Fruit fly (Drosophila melanogaster): ENCODE data around the gene CG6885.
A peak's percentile ranks its signal among the peaks of the same experiment; 100 is the strongest.

The CG6885 gene

DNA sequence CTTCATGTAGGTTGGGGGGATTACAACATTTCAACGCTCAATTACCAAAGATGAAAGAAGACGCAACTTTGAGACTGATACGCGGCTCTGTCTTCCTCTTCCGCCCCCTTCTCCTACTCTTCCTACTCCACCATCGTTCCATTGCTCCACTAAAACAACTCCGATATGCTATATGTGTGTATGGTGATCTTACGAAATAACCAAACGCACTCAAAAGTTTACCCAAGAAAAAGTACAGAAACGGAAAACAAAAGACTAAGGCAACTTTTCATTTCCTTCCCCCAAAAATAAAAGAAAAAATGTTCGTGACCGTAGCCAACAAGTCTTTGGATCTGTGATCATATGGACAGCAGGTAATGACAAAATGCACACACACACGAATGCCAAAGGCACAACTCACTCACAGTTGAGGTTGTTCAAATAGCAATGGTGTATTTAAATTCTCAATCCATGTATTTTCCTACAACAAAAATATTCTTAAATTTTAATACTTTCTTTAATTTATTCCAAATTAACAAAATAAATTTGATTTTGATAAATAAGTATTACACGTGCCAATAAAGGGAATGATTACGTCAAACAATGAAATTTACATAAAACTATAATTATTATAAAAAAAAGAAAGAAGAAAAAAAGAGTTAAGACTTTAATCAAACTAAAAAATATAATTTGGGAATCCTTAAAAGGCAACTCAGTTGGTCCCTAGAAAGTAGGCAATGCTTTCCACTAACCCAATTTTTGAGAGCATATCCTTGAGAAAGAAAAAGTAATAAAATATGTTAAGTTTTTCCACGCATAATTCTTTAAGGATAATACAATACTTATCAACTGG is 23.9 kb downstream of the CG6885 start:
- TF ChIP-seq GATAd (GFP tag; optimal IDR thresholded peaks at IDR 0.05) (no peak), foxo (GFP tag; optimal IDR thresholded peaks at IDR 0.05) (peak in 1 of 2 experiments; percentile 3), Sp1 (GFP tag; optimal IDR thresholded peaks at IDR 0.05) (no peak)

DNA sequence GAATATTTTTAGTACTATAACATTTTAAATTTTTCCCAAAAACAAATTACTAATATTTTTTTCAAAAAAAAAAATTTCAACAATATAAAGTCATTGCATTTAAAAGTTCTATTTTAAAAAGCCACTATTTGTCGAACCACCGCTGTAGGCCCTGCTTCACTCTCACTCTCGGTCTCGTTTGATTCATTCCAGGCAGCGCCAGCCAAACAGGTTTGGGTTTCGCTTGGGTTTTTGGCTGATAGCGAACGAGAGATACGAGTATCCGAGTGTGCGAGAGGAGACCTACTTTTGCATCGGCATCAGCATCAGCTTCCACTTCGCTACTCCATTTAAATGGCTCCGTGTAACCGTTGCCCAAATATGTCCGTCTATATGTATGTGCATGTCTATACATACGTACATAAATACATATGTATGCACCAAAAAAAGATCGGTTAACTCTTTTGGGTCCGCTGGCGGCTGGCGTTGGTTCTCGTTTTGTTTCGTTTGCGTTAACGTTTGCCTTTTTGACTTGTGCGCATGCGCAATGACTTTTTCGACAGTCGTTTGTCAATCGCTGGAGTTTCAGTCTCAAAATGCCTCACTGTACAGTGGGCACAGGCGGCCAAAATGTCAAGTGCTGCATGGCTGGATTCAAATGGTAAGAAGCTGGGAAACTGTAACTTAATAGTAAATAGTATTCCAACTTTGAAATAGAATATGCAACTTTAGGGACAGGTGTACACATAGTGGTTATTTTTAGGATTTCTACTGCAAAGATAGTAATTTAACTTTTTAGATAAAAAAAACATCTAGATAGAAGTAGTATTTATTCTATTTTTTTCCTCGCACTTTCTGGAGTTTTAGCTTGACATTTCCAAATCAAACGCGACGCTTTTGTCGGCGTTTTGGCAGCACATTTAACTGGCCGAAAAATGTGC is 24.8 kb downstream of the CG6885 start:
- peak; percentile 50 for TF ChIP-seq fru (GFP tag; optimal IDR thresholded peaks at IDR 0.05)
- TF ChIP-seq foxo (GFP tag; optimal IDR thresholded peaks at IDR 0.05): peak in 1 of 2 experiments; percentile 43
- no peak for TF ChIP-seq woc (GFP tag; optimal IDR thresholded peaks at IDR 0.05)
- no peak for TF ChIP-seq Hr78 (GFP tag; optimal IDR thresholded peaks at IDR 0.05)
- no peak for TF ChIP-seq jim (GFP tag; optimal IDR thresholded peaks at IDR 0.05)
- peak; percentile 55 for TF ChIP-seq sv (GFP tag; optimal IDR thresholded peaks at IDR 0.05)
- TF ChIP-seq lola (GFP tag; optimal IDR thresholded peaks at IDR 0.05): no peak
- TF ChIP-seq psq (GFP tag; optimal IDR thresholded peaks at IDR 0.05): peak; percentile 7
- no peak for TF ChIP-seq N (GFP tag; optimal IDR thresholded peaks at IDR 0.05)
- peak; percentile 48 for TF ChIP-seq ey (GFP tag; optimal IDR thresholded peaks at IDR 0.05)
- TF ChIP-seq Sp1 (GFP tag; optimal IDR thresholded peaks at IDR 0.05): peak; percentile 38
- no peak for TF ChIP-seq Rel (GFP tag; optimal IDR thresholded peaks at IDR 0.05)
- no peak for TF ChIP-seq Rel (tag; optimal IDR thresholded peaks at IDR 0.05)
- peak; percentile 22 for TF ChIP-seq rgr (GFP tag; optimal IDR thresholded peaks at IDR 0.05)
- TF ChIP-seq Dif (GFP tag; optimal IDR thresholded peaks at IDR 0.05; ENCODE audit: partially characterized antibody): peak; percentile 49
- peak; percentile 37 for TF ChIP-seq br (GFP tag; optimal IDR thresholded peaks at IDR 0.05)
- no peak for TF ChIP-seq dsf (GFP tag; optimal IDR thresholded peaks at IDR 0.05; ENCODE audit: borderline replicate concordance)
- TF ChIP-seq Dfd (GFP tag; optimal IDR thresholded peaks at IDR 0.05): no peak
- peak; percentile 40 for TF ChIP-seq h (GFP tag; optimal IDR thresholded peaks at IDR 0.05)
- no peak for TF ChIP-seq Hr83 (GFP tag; optimal IDR thresholded peaks at IDR 0.05; ENCODE audit: poor library complexity, severe bottlenecking)
- peak; percentile 19 for TF ChIP-seq dmrt93B (GFP tag; optimal IDR thresholded peaks at IDR 0.05)
- peak; percentile 24 for TF ChIP-seq HLH106 (tag; optimal IDR thresholded peaks at IDR 0.05)

DNA sequence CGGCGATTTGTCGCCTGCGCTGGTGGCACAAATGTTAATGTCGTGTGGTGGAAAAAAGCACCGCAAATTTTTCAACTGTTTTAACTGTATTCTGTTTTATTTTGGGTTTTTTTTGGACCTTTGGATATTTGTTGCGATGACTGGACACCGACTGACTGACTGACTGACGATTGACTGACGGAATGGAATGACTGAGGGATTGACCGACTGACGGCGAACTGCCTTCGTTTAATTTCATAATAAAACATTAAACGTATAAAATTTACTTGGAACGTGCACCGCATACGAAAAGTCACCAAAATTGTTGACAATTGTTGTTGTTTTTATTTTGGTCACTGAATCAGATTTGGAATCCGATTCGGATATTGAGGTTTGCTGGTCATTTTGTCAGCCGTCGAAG is 25.5 kb downstream of the CG6885 start:
- TF ChIP-seq tai (GFP tag; optimal IDR thresholded peaks at IDR 0.05) (no peak), Dif (GFP tag; optimal IDR thresholded peaks at IDR 0.05; ENCODE audit: partially characterized antibody) (no peak), sv (GFP tag; optimal IDR thresholded peaks at IDR 0.05) (no peak), dmrt93B (GFP tag; optimal IDR thresholded peaks at IDR 0.05) (no peak), Dfd (GFP tag; optimal IDR thresholded peaks at IDR 0.05) (no peak), br (GFP tag; optimal IDR thresholded peaks at IDR 0.05) (no peak), psq (GFP tag; optimal IDR thresholded peaks at IDR 0.05) (no peak), brk (GFP tag; optimal IDR thresholded peaks at IDR 0.05) (no peak), rgr (GFP tag; optimal IDR thresholded peaks at IDR 0.05) (no peak), dl (GFP tag; optimal IDR thresholded peaks at IDR 0.05; ENCODE audit: insufficient read depth in 1 of 2, partially characterized antibody in 2 of 2) (no peak), usp (GFP tag; optimal IDR thresholded peaks at IDR 0.05) (no peak), Abd-B (GFP tag; optimal IDR thresholded peaks at IDR 0.05) (no peak), jim (GFP tag; optimal IDR thresholded peaks at IDR 0.05) (no peak), Hnf4 (GFP tag; optimal IDR thresholded peaks at IDR 0.05) (no peak)

DNA sequence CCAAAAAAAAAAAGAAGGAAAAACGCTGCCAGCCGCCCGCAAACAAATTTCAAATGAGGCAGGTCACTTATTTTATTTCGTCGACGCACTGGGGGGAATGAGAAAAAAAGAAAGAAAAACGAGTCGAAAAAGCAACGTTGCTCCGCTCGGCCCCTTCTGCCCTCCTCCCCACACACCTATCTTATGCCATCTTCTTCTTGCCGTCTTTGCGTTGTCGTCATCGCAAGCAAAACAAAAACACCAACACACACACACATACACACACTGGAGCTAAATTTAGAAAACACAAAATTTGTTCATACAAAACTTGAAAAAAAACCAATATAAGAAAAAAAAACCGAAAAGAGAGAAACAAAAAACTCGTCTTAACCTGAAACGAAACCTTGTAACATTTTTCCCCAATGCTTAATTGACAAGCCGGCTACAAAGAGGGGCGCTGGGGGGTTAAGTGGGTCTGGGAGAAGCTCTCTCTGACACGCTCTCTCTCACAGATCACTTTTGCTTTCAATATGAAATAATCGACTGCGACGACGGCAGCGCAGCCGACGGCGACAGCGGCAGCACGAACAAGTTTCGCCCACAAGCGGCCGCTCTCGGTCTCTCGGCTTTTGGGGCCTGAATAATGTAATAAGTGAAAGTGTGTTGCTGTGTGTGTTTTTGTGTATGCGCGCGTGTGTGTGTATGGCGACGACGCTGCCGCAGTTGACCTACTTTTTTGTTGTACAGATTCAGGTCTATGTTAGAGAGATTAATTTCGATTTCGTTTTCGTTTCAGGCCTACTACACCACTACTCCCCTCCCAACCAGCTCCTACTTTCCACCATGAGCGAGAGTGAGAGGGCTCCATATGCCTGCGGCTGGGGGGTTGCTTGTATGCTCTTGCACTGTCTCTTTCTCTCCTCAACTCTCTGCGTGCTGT is 27.1 kb downstream of the CG6885 start:
- TF ChIP-seq Abd-B (GFP tag; optimal IDR thresholded peaks at IDR 0.05) (no peak), Jra (GFP tag; optimal IDR thresholded peaks at IDR 0.05) (no peak), h (GFP tag; optimal IDR thresholded peaks at IDR 0.05) (peak; percentile 18), Mio (GFP tag; optimal IDR thresholded peaks at IDR 0.05) (no peak), dl (GFP tag; optimal IDR thresholded peaks at IDR 0.05; ENCODE audit: insufficient read depth in 1 of 2, partially characterized antibody in 2 of 2) (peak; percentile 69 to 71), rgr (GFP tag; optimal IDR thresholded peaks at IDR 0.05) (peak; percentile 41), Hnf4 (GFP tag; optimal IDR thresholded peaks at IDR 0.05) (peak; percentile 31), GATAd (GFP tag; optimal IDR thresholded peaks at IDR 0.05) (no peak), tai (GFP tag; optimal IDR thresholded peaks at IDR 0.05) (no peak), Dfd (GFP tag; optimal IDR thresholded peaks at IDR 0.05) (no peak), foxo (GFP tag; optimal IDR thresholded peaks at IDR 0.05) (peak; percentile 22 to 68), Sp1 (GFP tag; optimal IDR thresholded peaks at IDR 0.05) (peak; percentile 67), pan (optimal IDR thresholded peaks at IDR 0.05) (no peak), woc (GFP tag; optimal IDR thresholded peaks at IDR 0.05) (peak; percentile 32), br (GFP tag; optimal IDR thresholded peaks at IDR 0.05) (peak; percentile 66), dmrt93B (GFP tag; optimal IDR thresholded peaks at IDR 0.05) (no peak), Dif (GFP tag; optimal IDR thresholded peaks at IDR 0.05; ENCODE audit: partially characterized antibody) (peak; percentile 75), Hr83 (GFP tag; optimal IDR thresholded peaks at IDR 0.05; ENCODE audit: poor library complexity, severe bottlenecking) (no peak), Rel (GFP tag; optimal IDR thresholded peaks at IDR 0.05) (peak; percentile 29), Rel (tag; optimal IDR thresholded peaks at IDR 0.05) (peak; percentile 16), CG9705 (GFP tag; optimal IDR thresholded peaks at IDR 0.05) (no peak), jim (GFP tag; optimal IDR thresholded peaks at IDR 0.05) (peak; percentile 57), Myc (optimal IDR thresholded peaks at IDR 0.05) (no peak), dsf (GFP tag; optimal IDR thresholded peaks at IDR 0.05; ENCODE audit: borderline replicate concordance) (no peak), HLH106 (tag; optimal IDR thresholded peaks at IDR 0.05) (peak; percentile 16), fru (GFP tag; optimal IDR thresholded peaks at IDR 0.05) (peak; percentile 51), brk (GFP tag; optimal IDR thresholded peaks at IDR 0.05) (peak; percentile 25), N (GFP tag; optimal IDR thresholded peaks at IDR 0.05) (no peak)
